Worm (Caenorhabditis elegans) whole organism, L2 larva: ENCODE results near the gene lys-8.

Experiments
- F13H6.1 ChIP-seq: sonication (generic microtip); optimal IDR thresholded peaks from 2 replicates; lab custom pipeline; 2016; ENCODE audit warnings: missing genetic modification characterization, missing compliant biosample characterization
- ZK546.5 ChIP-seq: sonication (generic microtip); optimal IDR thresholded peaks from 2 replicates; lab custom pipeline; 2017; ENCODE audit warnings: missing biosample characterization, missing genetic modification characterization
- dmd-4 ChIP-seq: sonication (generic microtip); optimal IDR thresholded peaks from 2 replicates; lab custom pipeline; 2017; ENCODE audit warnings: missing biosample characterization, missing genetic modification characterization
- fos-1 ChIP-seq: fragments of 150-350 bp; optimal IDR thresholded peaks from 2 replicates; lab custom pipeline; 2014; ENCODE audit warnings: missing biosample characterization, missing genetic modification characterization
- lin-11 ChIP-seq: fragments of 150-350 bp; sonication (generic microtip); optimal IDR thresholded peaks from 2 replicates; lab custom pipeline; 2014; ENCODE audit warnings: missing biosample characterization, missing genetic modification characterization, inconsistent platforms, mixed read lengths
- snpc-4 ChIP-seq: fragments of 150-350 bp; optimal IDR thresholded peaks from 2 replicates; lab custom pipeline; 2014; ENCODE audit warnings: missing biosample characterization, missing genetic modification characterization
- unc-39 ChIP-seq: fragments of 150-350 bp; optimal IDR thresholded peaks from 2 replicates; lab custom pipeline; 2014; ENCODE audit warnings: missing biosample characterization, missing genetic modification characterization
- unc-62 ChIP-seq: fragments of 150-350 bp; optimal IDR thresholded peaks from 2 replicates; lab custom pipeline; 2014; ENCODE audit warnings: missing biosample characterization, missing genetic modification reagents, missing genetic modification characterization

DNA sequence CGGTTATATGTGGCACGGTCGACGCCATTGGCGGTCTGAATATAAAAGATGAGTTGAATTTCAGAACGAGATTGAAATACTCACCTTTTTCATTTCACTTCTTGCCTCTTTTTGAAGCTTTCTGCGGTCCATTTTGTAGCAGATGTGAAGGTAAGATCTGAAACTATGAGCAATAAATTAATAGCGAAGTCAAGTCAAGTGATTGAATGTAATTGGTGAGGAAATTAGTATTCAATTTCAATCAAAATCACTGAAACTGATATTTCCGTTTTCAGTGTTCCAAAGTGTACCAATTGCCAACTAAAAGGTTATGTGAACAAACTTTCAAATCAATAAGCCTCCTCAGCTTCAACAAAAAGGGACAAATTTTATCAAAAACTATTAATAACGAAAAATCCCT, 44.3 kb upstream of the lys-8 start, which contains the start of gene C17C3.24:
- no peak for TF ChIP-seq F13H6.1
- TF ChIP-seq ZK546.5, result no peak
- TF ChIP-seq lin-11 (tag; lab: Kevin White, UChicago), result no peak
- no peak for TF ChIP-seq snpc-4 (tag; lab: Kevin White, UChicago)
- TF ChIP-seq unc-39, result no peak
- no peak for TF ChIP-seq fos-1
- no peak for TF ChIP-seq dmd-4
- no peak for TF ChIP-seq unc-62 (GFP tag; lab: Kevin White, UChicago)
